Fruit fly (Drosophila melanogaster) whole organism, embryonic: ENCODE results near the gene CG33293.
A peak's percentile ranks its signal among the peaks of the same experiment; 100 is the strongest.

Experiments
- Ada2b ChIP-seq: fragments of 200-800 bp; sonication (Bioruptor generic); IDR thresholded peaks from 2 replicates; pipeline ENCODE4 v1.3.6; 2022; ENCODE audit warnings: missing biosample characterization, missing genetic modification characterization
- Adf1 ChIP-seq: fragments of 200-800 bp; sonication (Bioruptor generic); IDR thresholded peaks from 2 replicates; pipeline ENCODE4 v1.3.6; 2022; ENCODE audit warnings: missing biosample characterization, missing genetic modification characterization
- Asciz ChIP-seq: fragments of 200-800 bp; sonication (Bioruptor generic); optimal IDR thresholded peaks from 2 replicates; lab custom pipeline; 2017; ENCODE audit warnings: missing biosample characterization, mild to moderate bottlenecking, missing genetic modification characterization, missing genetic modification reagents
- Atf-2 ChIP-seq: fragments of 200-800 bp; sonication (Bioruptor generic); optimal IDR thresholded peaks from 2 replicates; lab custom pipeline; 2016; ENCODE audit warnings: missing biosample characterization, missing genetic modification characterization
- CG10431 ChIP-seq: fragments of 200-800 bp; sonication (Bioruptor generic); optimal IDR thresholded peaks from 3 replicates; lab custom pipeline; 2018; ENCODE audit warnings: missing biosample characterization, mild to moderate bottlenecking, missing genetic modification characterization
- CG12071 ChIP-seq: fragments of 200-800 bp; sonication (Bioruptor generic); optimal IDR thresholded peaks from 3 replicates; lab custom pipeline; 2018; ENCODE audit warnings: missing biosample characterization, mild to moderate bottlenecking, missing genetic modification characterization
- CG12219 ChIP-seq: fragments of 200-800 bp; sonication (Bioruptor generic); optimal IDR thresholded peaks from 3 replicates; lab custom pipeline; 2018; ENCODE audit warnings: missing biosample characterization, mild to moderate bottlenecking, missing genetic modification characterization
- CG12299 ChIP-seq: fragments of 200-800 bp; sonication (Bioruptor generic); optimal IDR thresholded peaks from 2 replicates; lab custom pipeline; 2018; ENCODE audit warnings: missing biosample characterization, mild to moderate bottlenecking, missing genetic modification characterization
- CG14710 ChIP-seq: fragments of 200-800 bp; sonication (Bioruptor generic); optimal IDR thresholded peaks from 3 replicates; lab custom pipeline; 2019; ENCODE audit warnings: missing biosample characterization, mild to moderate bottlenecking, missing genetic modification characterization, moderate library complexity
- CG15601 ChIP-seq: fragments of 200-800 bp; sonication (Bioruptor generic); optimal IDR thresholded peaks from 3 replicates; lab custom pipeline; 2019; ENCODE audit warnings: missing biosample characterization, mild to moderate bottlenecking, missing genetic modification characterization, moderate library complexity
- CG1792 ChIP-seq: fragments of 200-800 bp; sonication (Bioruptor generic); optimal IDR thresholded peaks from 2 replicates; lab custom pipeline; 2016; ENCODE audit warnings: missing biosample characterization, missing genetic modification characterization
- CG1832 ChIP-seq: fragments of 200-800 bp; sonication (Bioruptor generic); optimal IDR thresholded peaks from 2 replicates; lab custom pipeline; 2017; ENCODE audit warnings: missing biosample characterization, mild to moderate bottlenecking, missing genetic modification characterization, inconsistent platforms
- CG32532 ChIP-seq: fragments of 200-800 bp; sonication (Bioruptor generic); IDR thresholded peaks from 2 replicates; pipeline ENCODE4 v1.3.6; 2022; ENCODE audit warnings: missing biosample characterization, missing genetic modification characterization
- CG32767 ChIP-seq: fragments of 200-800 bp; sonication (Bioruptor generic); IDR thresholded peaks from 2 replicates; pipeline ENCODE4 v1.3.6; 2022; ENCODE audit warnings: missing biosample characterization, missing genetic modification characterization
- CG34224 ChIP-seq: fragments of 200-800 bp; sonication (Bioruptor generic); IDR thresholded peaks from 3 replicates; pipeline ENCODE4 v1.3.6; 2022; ENCODE audit warnings: missing biosample characterization, missing genetic modification characterization; ENCODE audit not compliant: partially characterized antibody
- CG5953 ChIP-seq: fragments of 200-800 bp; sonication (Bioruptor generic); IDR thresholded peaks from 2 replicates; pipeline ENCODE4 v1.3.6; 2022; ENCODE audit warnings: missing biosample characterization, missing genetic modification characterization
- CG7745 ChIP-seq: fragments of 200-800 bp; sonication (Bioruptor generic); optimal IDR thresholded peaks from 2 replicates; lab custom pipeline; 2018; ENCODE audit warnings: missing biosample characterization, mild to moderate bottlenecking, missing genetic modification characterization, moderate library complexity
- CG7987 ChIP-seq: fragments of 200-800 bp; sonication (Bioruptor generic); optimal IDR thresholded peaks from 2 replicates; lab custom pipeline; 2018; ENCODE audit warnings: missing biosample characterization, mild to moderate bottlenecking, missing genetic modification characterization, moderate library complexity
- CG9437 ChIP-seq: fragments of 200-800 bp; sonication (Bioruptor generic); optimal IDR thresholded peaks from 2 replicates; lab custom pipeline; 2018; ENCODE audit warnings: missing biosample characterization, mild to moderate bottlenecking, missing genetic modification characterization
- CG9797 ChIP-seq: fragments of 200-800 bp; sonication (Bioruptor generic); optimal IDR thresholded peaks from 3 replicates; lab custom pipeline; 2018; ENCODE audit warnings: missing biosample characterization, mild to moderate bottlenecking, missing genetic modification characterization
- Dbx ChIP-seq: fragments of 200-800 bp; sonication (Bioruptor generic); IDR thresholded peaks from 3 replicates; pipeline ENCODE4 v1.3.6; 2022; ENCODE audit warnings: missing biosample characterization, missing genetic modification characterization
- Doc2 ChIP-seq: fragments of 200-800 bp; sonication (Bioruptor generic); IDR thresholded peaks from 2 replicates; pipeline ENCODE4 v1.3.6; 2022; ENCODE audit warnings: missing biosample characterization, missing genetic modification characterization
- HmgD ChIP-seq: fragments of 200-800 bp; sonication (Bioruptor generic); optimal IDR thresholded peaks from 3 replicates; lab custom pipeline; 2016; ENCODE audit warnings: missing biosample characterization, missing genetic modification characterization
- Hmr ChIP-seq: fragments of 200-800 bp; sonication (Bioruptor generic); optimal IDR thresholded peaks from 3 replicates; lab custom pipeline; 2017; ENCODE audit warnings: mild to moderate bottlenecking, missing biosample characterization, missing genetic modification reagents, missing genetic modification characterization
- Hr3 ChIP-seq: fragments of 200-800 bp; sonication (Bioruptor generic); optimal IDR thresholded peaks from 3 replicates; lab custom pipeline; 2016; ENCODE audit warnings: missing biosample characterization, missing genetic modification characterization
- Mrtf ChIP-seq: fragments of 200-800 bp; sonication (Bioruptor generic); IDR thresholded peaks from 3 replicates; pipeline ENCODE4 v1.3.6; 2022; ENCODE audit warnings: missing biosample characterization, missing genetic modification characterization
- NC2α ChIP-seq: fragments of 200-800 bp; sonication (Bioruptor generic); optimal IDR thresholded peaks from 2 replicates; lab custom pipeline; 2016; ENCODE audit warnings: missing biosample characterization, missing genetic modification characterization
- Nf-YB ChIP-seq: fragments of 200-800 bp; sonication (Bioruptor generic); optimal IDR thresholded peaks from 3 replicates; lab custom pipeline; 2019; ENCODE audit warnings: missing biosample characterization, mild to moderate bottlenecking, missing genetic modification characterization, moderate library complexity
- Poxn ChIP-seq: fragments of 200-800 bp; sonication (Bioruptor generic); IDR thresholded peaks from 2 replicates; pipeline ENCODE4 v1.3.6; 2022; ENCODE audit warnings: missing biosample characterization, missing genetic modification characterization
- Ssrp ChIP-seq: fragments of 200-800 bp; sonication (Bioruptor generic); optimal IDR thresholded peaks from 2 replicates; lab custom pipeline; 2018; ENCODE audit warnings: missing biosample characterization, mild to moderate bottlenecking, missing genetic modification characterization, moderate library complexity
- Taf1 ChIP-seq: fragments of 200-800 bp; sonication (Bioruptor generic); IDR thresholded peaks from 2 replicates; pipeline ENCODE4 v1.3.6; 2022; ENCODE audit warnings: missing biosample characterization, missing genetic modification characterization
- ato ChIP-seq: fragments of 200-800 bp; sonication (Bioruptor generic); IDR thresholded peaks from 2 replicates; pipeline ENCODE4 v1.3.6; 2022; ENCODE audit warnings: missing biosample characterization, missing genetic modification characterization; ENCODE audit not compliant: partially characterized antibody
- cas ChIP-seq: fragments of 200-800 bp; sonication (Bioruptor generic); IDR thresholded peaks from 2 replicates; pipeline ENCODE4 v1.3.6; 2022; ENCODE audit warnings: missing biosample characterization, missing genetic modification characterization
- caup ChIP-seq: fragments of 200-800 bp; sonication (Bioruptor generic); optimal IDR thresholded peaks from 3 replicates; lab custom pipeline; 2017; ENCODE audit warnings: missing biosample characterization, mild to moderate bottlenecking, missing genetic modification characterization, moderate library complexity; ENCODE audit not compliant: severe bottlenecking
- esg ChIP-seq: fragments of 200-800 bp; sonication (Bioruptor generic); conservative IDR thresholded peaks from 2 replicates; pipeline ENCODE4 v1.3.6; 2022; ENCODE audit warnings: missing biosample characterization, missing genetic modification characterization
- fd96Cb ChIP-seq: fragments of 200-800 bp; sonication (Bioruptor generic); optimal IDR thresholded peaks from 2 replicates; lab custom pipeline; 2018; ENCODE audit warnings: missing biosample characterization, mild to moderate bottlenecking, missing genetic modification characterization, moderate library complexity
- fu2 ChIP-seq: fragments of 200-800 bp; sonication (Bioruptor generic); optimal IDR thresholded peaks from 2 replicates; lab custom pipeline; 2016; ENCODE audit warnings: missing biosample characterization, missing genetic modification characterization
- gfzf ChIP-seq: fragments of 200-800 bp; sonication (Bioruptor generic); optimal IDR thresholded peaks from 2 replicates; lab custom pipeline; 2016; ENCODE audit warnings: missing biosample characterization, mild to moderate bottlenecking, missing genetic modification characterization, moderate library complexity
- hb ChIP-seq: fragments of 200-800 bp; sonication (Bioruptor generic); IDR thresholded peaks from 3 replicates; pipeline ENCODE4 v1.3.6; 2022; ENCODE audit warnings: missing biosample characterization, missing genetic modification characterization; ENCODE audit not compliant: partially characterized antibody
- lab ChIP-seq: fragments of 200-800 bp; sonication (Bioruptor generic); optimal IDR thresholded peaks from 3 replicates; lab custom pipeline; 2017; ENCODE audit warnings: missing biosample characterization, missing genetic modification characterization, mild to moderate bottlenecking, moderate library complexity, missing genetic modification reagents
- lov ChIP-seq, 2 experiments: fragments of 200-800 bp in 1 of 2; fragments of >200 bp in 1 of 2; sonication (Bioruptor generic) in 1 of 2; IDR thresholded peaks in 1 of 2; optimal IDR thresholded peaks in 1 of 2; 2 replicates in 1 of 2; 3 replicates in 1 of 2; pipeline versions ENCODE4 v1.3.6 to Lab custom; 2017 to 2022; ENCODE audit warnings: missing biosample characterization in 1 of 2, missing genetic modification characterization in 1 of 2
- nerfin-1 ChIP-seq: fragments of 200-800 bp; sonication (Bioruptor generic); optimal IDR thresholded peaks from 3 replicates; lab custom pipeline; 2019; ENCODE audit warnings: missing biosample characterization, mild to moderate bottlenecking, missing genetic modification characterization, moderate library complexity
- onecut ChIP-seq: fragments of 200-800 bp; sonication (Bioruptor generic); IDR thresholded peaks from 2 replicates; pipeline ENCODE4 v1.3.6; 2022; ENCODE audit warnings: missing biosample characterization, missing genetic modification characterization
- sens-2 ChIP-seq: fragments of 200-800 bp; sonication (Bioruptor generic); IDR thresholded peaks from 2 replicates; pipeline ENCODE4 v1.3.6; 2022; ENCODE audit warnings: missing biosample characterization, missing genetic modification characterization
- sim ChIP-seq: fragments of 200-800 bp; sonication (Bioruptor generic); IDR thresholded peaks from 2 replicates; pipeline ENCODE4 v1.3.6; 2022; ENCODE audit warnings: missing biosample characterization, missing genetic modification characterization
- sqz ChIP-seq: fragments of 200-800 bp; sonication (Bioruptor generic); optimal IDR thresholded peaks from 3 replicates; lab custom pipeline; 2018; ENCODE audit warnings: missing biosample characterization, mild to moderate bottlenecking, missing genetic modification characterization
- stc ChIP-seq: fragments of 200-800 bp; sonication (Bioruptor generic); IDR thresholded peaks from 2 replicates; pipeline ENCODE4 v1.3.6; 2022; ENCODE audit warnings: missing biosample characterization, missing genetic modification characterization
- sug ChIP-seq: fragments of 200-800 bp; optimal IDR thresholded peaks from 2 replicates; lab custom pipeline; 2019; ENCODE audit warnings: missing biosample characterization, mild to moderate bottlenecking, missing genetic modification characterization, moderate library complexity
- tin ChIP-seq: fragments of 200-800 bp; sonication (Bioruptor generic); optimal IDR thresholded peaks from 3 replicates; lab custom pipeline; 2016; ENCODE audit warnings: missing biosample characterization, missing genetic modification characterization
- unpg ChIP-seq: fragments of 200-800 bp; sonication (Bioruptor generic); optimal IDR thresholded peaks from 3 replicates; lab custom pipeline; 2018; ENCODE audit warnings: missing biosample characterization, mild to moderate bottlenecking, missing genetic modification characterization, moderate library complexity
- vvl ChIP-seq: fragments of 200-800 bp; sonication (Bioruptor generic); IDR thresholded peaks from 2 replicates; pipeline ENCODE4 v1.3.6; 2022; ENCODE audit warnings: missing biosample characterization, missing genetic modification characterization
- zfh2 ChIP-seq: fragments of 200-800 bp; sonication (Bioruptor generic); optimal IDR thresholded peaks from 2 replicates; lab custom pipeline; 2016; ENCODE audit warnings: missing biosample characterization, missing genetic modification characterization

Gene CG33293

DNA sequence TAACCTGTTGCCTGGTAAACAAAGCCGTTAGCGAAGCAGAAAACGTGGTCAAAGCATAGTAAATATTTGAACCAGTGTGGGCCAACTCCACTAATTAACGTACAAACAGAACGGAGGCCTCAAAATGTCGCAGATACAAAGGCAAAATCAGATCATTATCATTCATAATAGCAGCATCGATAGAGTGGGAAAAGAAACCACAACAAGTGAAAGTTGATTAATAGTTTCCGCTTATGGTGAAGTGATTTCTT lies 32.5 kb downstream of the CG33293 start (continued):
- TF ChIP-seq Doc2 (no peak), HmgD (GFP tag; lab: Kevin White, UChicago) (no peak), CG9797 (GFP tag; lab: Kevin White, UChicago) (no peak), caup (GFP tag; lab: Kevin White, UChicago) (peak; percentile 5), CG9437 (no peak), CG1792 (GFP tag; lab: Kevin White, UChicago) (no peak), CG7987 (peak; percentile 27), sug (tag; lab: Kevin White, UChicago) (no peak), vvl (GFP tag; lab: Robert Waterston, UW) (no peak), Taf1 (no peak), fu2 (GFP tag; lab: Kevin White, UChicago) (no peak), ato (GFP tag; lab: Robert Waterston, UW) (no peak), onecut (GFP tag; lab: Robert Waterston, UW) (no peak), CG12219 (GFP tag; lab: Kevin White, UChicago) (no peak), CG14710 (tag; lab: Kevin White, UChicago) (no peak), Nf-YB (GFP tag; lab: Kevin White, UChicago) (no peak), sens-2 (GFP tag; lab: Robert Waterston, UW) (no peak), tin (no peak), stc (GFP tag; lab: Robert Waterston, UW) (no peak), cas (GFP tag; lab: Robert Waterston, UW) (no peak), CG32767 (no peak), Ada2b (GFP tag; lab: Robert Waterston, UW) (no peak), lab (peak; percentile 20), gfzf (GFP tag; lab: Kevin White, UChicago) (no peak), lov (optimal IDR thresholded peaks at IDR 0.05; lab: Kevin White, UChicago) (no peak), lov (GFP tag; IDR thresholded peaks at IDR 0.05; lab: Robert Waterston, UW) (no peak), CG12071 (GFP tag; lab: Kevin White, UChicago) (peak; percentile 13), hb (no peak), Atf-2 (GFP tag; lab: Kevin White, UChicago) (no peak), sim (GFP tag; lab: Robert Waterston, UW) (no peak), CG5953 (GFP tag; lab: Robert Waterston, UW) (peak; percentile 35; the same call in 1 of the 2 replicates), unpg (no peak), esg (GFP tag; lab: Robert Waterston, UW) (no peak), CG10431 (GFP tag; lab: Kevin White, UChicago) (no peak), CG12299 (tag; lab: Kevin White, UChicago) (no peak), Mrtf (GFP tag; lab: Robert Waterston, UW) (no peak), CG34224 (GFP tag; lab: Robert Waterston, UW) (no peak), Dbx (GFP tag; lab: Robert Waterston, UW) (no peak), Hr3 (GFP tag; lab: Kevin White, UChicago) (no peak), Adf1 (no peak), NC2α (GFP tag; lab: Kevin White, UChicago) (no peak), Ssrp (tag; lab: Kevin White, UChicago) (no peak), CG1832 (GFP tag; lab: Kevin White, UChicago) (no peak), zfh2 (no peak), CG32532 (no peak), Hmr (GFP tag; lab: Kevin White, UChicago) (no peak), fd96Cb (no peak), CG15601 (tag; lab: Kevin White, UChicago) (no peak), CG7745 (tag; lab: Kevin White, UChicago) (no peak), sqz (GFP tag; lab: Kevin White, UChicago) (no peak), nerfin-1 (tag; lab: Kevin White, UChicago) (no peak), Asciz (peak; percentile 29), Poxn (no peak)
